Fruit fly (Drosophila melanogaster): ENCODE measurements around the gene bel.

Gene bel

dm6 chr3R:8673803-8674234, 13.3 kb upstream of the bel start, which contains the start of gene mRpL19 (continued):
- TF ChIP-seq ato (GFP tag; IDR thresholded peaks at IDR 0.05; ENCODE audit: partially characterized antibody) (peak; percentile 53; the same call in 1 of the 2 replicates), CG5953 (GFP tag; IDR thresholded peaks at IDR 0.05) (no peak), tup (GFP tag; optimal IDR thresholded peaks at IDR 0.05) (no peak), Xrp1 (GFP tag; IDR thresholded peaks at IDR 0.05) (peak; percentile 36; the same call in 1 of the 2 replicates), TFAM (GFP tag; optimal IDR thresholded peaks at IDR 0.05) (no peak), HmgZ (tag; optimal IDR thresholded peaks at IDR 0.05) (peak; percentile 17), kah (GFP tag; optimal IDR thresholded peaks at IDR 0.05) (no peak), pzg (GFP tag; optimal IDR thresholded peaks at IDR 0.05) (peak; percentile 48), BEAF-32 (GFP tag; optimal IDR thresholded peaks at IDR 0.05) (peak; percentile 54), Ssrp (tag; optimal IDR thresholded peaks at IDR 0.05) (peak; percentile 29), CG9727 (GFP tag; optimal IDR thresholded peaks at IDR 0.05) (peak; percentile 26), CG6791 (GFP tag; IDR thresholded peaks at IDR 0.05; ENCODE audit: partially characterized antibody) (peak; percentile 62; the same call in 2 of the 3 replicates), CG13296 (GFP tag; optimal IDR thresholded peaks at IDR 0.05) (peak; percentile 69), Bdp1 (GFP tag; optimal IDR thresholded peaks at IDR 0.05) (no peak), lilli (GFP tag; optimal IDR thresholded peaks at IDR 0.05) (peak; percentile 45), unpg (GFP tag; optimal IDR thresholded peaks at IDR 0.05) (peak; percentile 63), CG18599 (GFP tag; optimal IDR thresholded peaks at IDR 0.05) (peak; percentile 71), CG10267 (tag; optimal IDR thresholded peaks at IDR 0.05) (peak; percentile 68), Med (GFP tag) (peak; percentile 76), Fer1 (GFP tag; optimal IDR thresholded peaks at IDR 0.05) (peak; percentile 64), Hr78 (GFP tag; optimal IDR thresholded peaks at IDR 0.05) (no peak), jumu (GFP tag; optimal IDR thresholded peaks at IDR 0.05) (no peak), Dp (GFP tag; optimal IDR thresholded peaks at IDR 0.05) (peak; percentile 31), ro (GFP tag; IDR thresholded peaks at IDR 0.05) (no peak), Sry-δ (GFP tag; optimal IDR thresholded peaks at IDR 0.05) (peak; percentile 21), B-H2 (GFP tag; optimal IDR thresholded peaks at IDR 0.05) (peak; percentile 56), lola (GFP tag; optimal IDR thresholded peaks at IDR 0.05) (peak in 1 of 3 experiments; percentile 51), tin (GFP tag; optimal IDR thresholded peaks at IDR 0.05) (no peak), CG3838 (GFP tag; optimal IDR thresholded peaks at IDR 0.05) (no peak), CG9817 (tag; optimal IDR thresholded peaks at IDR 0.05) (peak; percentile 31), CG1792 (GFP tag; optimal IDR thresholded peaks at IDR 0.05) (no peak), salm (tag; optimal IDR thresholded peaks at IDR 0.05) (peak; percentile 13), dati (GFP tag; IDR thresholded peaks at IDR 0.05) (no peak), CG9797 (GFP tag; optimal IDR thresholded peaks at IDR 0.05) (peak; percentile 26), Fer3 (tag; optimal IDR thresholded peaks at IDR 0.05) (peak; percentile 52), Hr51 (GFP tag; optimal IDR thresholded peaks at IDR 0.05) (peak in 1 of 2 experiments; percentile 48), CG8281 (tag; optimal IDR thresholded peaks at IDR 0.05) (no peak), CG1603 (tag; optimal IDR thresholded peaks at IDR 0.05) (no peak), CG17328 (GFP tag; IDR thresholded peaks at IDR 0.05) (no peak), CG6689 (GFP tag; IDR thresholded peaks at IDR 0.05) (no peak), Opbp (GFP tag; IDR thresholded peaks at IDR 0.05; ENCODE audit: partially characterized antibody) (no peak; the same call in 2 of the 3 replicates), CG32532 (GFP tag; IDR thresholded peaks at IDR 0.05) (peak; percentile 57; the same call in 1 of the 2 replicates), CG14860 (GFP tag; IDR thresholded peaks at IDR 0.05; ENCODE audit: partially characterized antibody) (no peak), CG18476 (GFP tag; optimal IDR thresholded peaks at IDR 0.05) (peak; percentile 17), CG10654 (GFP tag; optimal IDR thresholded peaks at IDR 0.05) (peak; percentile 10), tgo (GFP tag; IDR thresholded peaks at IDR 0.05) (no peak), oc (tag; optimal IDR thresholded peaks at IDR 0.05) (no peak), crp (GFP tag; optimal IDR thresholded peaks at IDR 0.05) (peak; percentile 44 to 88), slou (GFP tag; optimal IDR thresholded peaks at IDR 0.05) (no peak)
